Worm (Caenorhabditis elegans) whole organism, L2 larva: ENCODE measurements around the gene F10E9.4.
A peak's percentile ranks its signal among the peaks of the same experiment; 100 is the strongest.

ENCODE experiments used
- C34F6.9 ChIP-seq: fragments of 150-350 bp; optimal IDR thresholded peaks from 2 replicates; lab custom pipeline; 2014; ENCODE audit warnings: missing biosample characterization, missing genetic modification characterization
- F13H6.1 ChIP-seq: sonication (generic microtip); optimal IDR thresholded peaks from 2 replicates; lab custom pipeline; 2016; ENCODE audit warnings: missing genetic modification characterization, missing compliant biosample characterization
- R02D3.7 ChIP-seq: fragments of 150-350 bp; optimal IDR thresholded peaks from 2 replicates; lab custom pipeline; 2014; ENCODE audit warnings: missing biosample characterization, missing genetic modification characterization
- Y55F3AM.14 ChIP-seq: fragments of 200-800 bp; sonication (Bioruptor generic); optimal IDR thresholded peaks from 2 replicates; lab custom pipeline; 2018; ENCODE audit warnings: mild to moderate bottlenecking, missing genetic modification characterization, missing compliant biosample characterization
- ZK546.5 ChIP-seq: sonication (generic microtip); optimal IDR thresholded peaks from 2 replicates; lab custom pipeline; 2017; ENCODE audit warnings: missing biosample characterization, missing genetic modification characterization
- alr-1 ChIP-seq: fragments of 150-350 bp; optimal IDR thresholded peaks from 2 replicates; lab custom pipeline; 2014; ENCODE audit warnings: missing biosample characterization, missing genetic modification characterization
- aly-2 ChIP-seq: fragments of 150-350 bp; optimal IDR thresholded peaks from 2 replicates; lab custom pipeline; 2014; ENCODE audit warnings: missing biosample characterization, missing genetic modification characterization
- ama-1 ChIP-seq: fragments of 150-350 bp; optimal IDR thresholded peaks from 2 replicates; lab custom pipeline; 2018; ENCODE audit warnings: inconsistent platforms
- blmp-1 ChIP-seq: sonication (generic microtip); optimal IDR thresholded peaks from 2 replicates; lab custom pipeline; 2017; ENCODE audit warnings: missing genetic modification characterization, mild to moderate bottlenecking, missing compliant biosample characterization, antibody characterized with exemption, moderate library complexity; ENCODE audit not compliant: insufficient read depth
- ceh-16 ChIP-seq: fragments of 150-350 bp; optimal IDR thresholded peaks from 2 replicates; lab custom pipeline; 2014; ENCODE audit warnings: missing biosample characterization, missing genetic modification characterization
- ceh-82 ChIP-seq: fragments of 150-350 bp; optimal IDR thresholded peaks from 2 replicates; lab custom pipeline; 2014; ENCODE audit warnings: missing biosample characterization, missing genetic modification characterization
- crh-2 ChIP-seq: sonication (generic microtip); optimal IDR thresholded peaks from 2 replicates; lab custom pipeline; 2017; ENCODE audit warnings: missing biosample characterization, missing genetic modification characterization
- dmd-4 ChIP-seq: sonication (generic microtip); optimal IDR thresholded peaks from 2 replicates; lab custom pipeline; 2017; ENCODE audit warnings: missing biosample characterization, missing genetic modification characterization
- egl-27 ChIP-seq: sonication (generic microtip); optimal IDR thresholded peaks from 3 replicates; lab custom pipeline; 2017; ENCODE audit warnings: missing biosample characterization, missing genetic modification reagents, missing genetic modification characterization
- elt-1 ChIP-seq: fragments of 150-350 bp; optimal IDR thresholded peaks from 2 replicates; lab custom pipeline; 2014; ENCODE audit warnings: missing biosample characterization, missing genetic modification characterization
- fos-1 ChIP-seq: fragments of 150-350 bp; optimal IDR thresholded peaks from 2 replicates; lab custom pipeline; 2014; ENCODE audit warnings: missing biosample characterization, missing genetic modification characterization
- gmeb-1 ChIP-seq: fragments of 150-350 bp; optimal IDR thresholded peaks from 2 replicates; lab custom pipeline; 2014; ENCODE audit warnings: missing biosample characterization, missing genetic modification characterization
- lin-11 ChIP-seq: fragments of 150-350 bp; sonication (generic microtip); optimal IDR thresholded peaks from 2 replicates; lab custom pipeline; 2014; ENCODE audit warnings: missing biosample characterization, missing genetic modification characterization, inconsistent platforms, mixed read lengths
- lin-13 ChIP-seq: fragments of 150-350 bp; optimal IDR thresholded peaks from 2 replicates; lab custom pipeline; 2014; ENCODE audit warnings: missing biosample characterization, missing genetic modification reagents, missing genetic modification characterization
- lin-39 ChIP-seq: fragments of 150-350 bp; optimal IDR thresholded peaks from 2 replicates; lab custom pipeline; 2014; ENCODE audit warnings: missing biosample characterization, missing genetic modification reagents, missing genetic modification characterization
- lsy-2 ChIP-seq, 2 experiments: fragments of 150-350 bp in 1 of 2; sonication (generic microtip) in 1 of 2; optimal IDR thresholded peaks; 2 replicates each; lab custom pipeline; 2014 to 2017; ENCODE audit warnings: missing biosample characterization in 2 of 2, missing genetic modification characterization in 2 of 2
- mab-5 ChIP-seq: fragments of 150-350 bp; optimal IDR thresholded peaks from 2 replicates; lab custom pipeline; 2014; ENCODE audit warnings: missing biosample characterization, missing genetic modification characterization
- mbf-1 ChIP-seq: sonication (generic microtip); optimal IDR thresholded peaks from 2 replicates; lab custom pipeline; 2017; ENCODE audit warnings: missing biosample characterization, missing genetic modification characterization
- mdl-1 ChIP-seq, 2 experiments: fragments of 150-350 bp in 1 of 2; sonication (generic microtip) in 1 of 2; optimal IDR thresholded peaks; 2 replicates each; lab custom pipeline; 2017; ENCODE audit warnings: missing biosample characterization in 2 of 2, missing genetic modification characterization in 2 of 2
- nhr-10 ChIP-seq: sonication (generic microtip); optimal IDR thresholded peaks from 2 replicates; lab custom pipeline; 2017; ENCODE audit warnings: missing biosample characterization, missing genetic modification characterization
- nhr-11 ChIP-seq: fragments of 150-350 bp; optimal IDR thresholded peaks from 2 replicates; lab custom pipeline; 2014; ENCODE audit warnings: missing biosample characterization, missing genetic modification characterization
- nhr-12 ChIP-seq: fragments of 150-350 bp; optimal IDR thresholded peaks from 2 replicates; lab custom pipeline; 2014; ENCODE audit warnings: missing biosample characterization, missing genetic modification characterization
- nhr-129 ChIP-seq: fragments of 150-350 bp; optimal IDR thresholded peaks from 2 replicates; lab custom pipeline; 2014; ENCODE audit warnings: missing biosample characterization, missing genetic modification characterization
- nhr-21 ChIP-seq: fragments of 150-350 bp; optimal IDR thresholded peaks from 2 replicates; lab custom pipeline; 2014; ENCODE audit warnings: missing biosample characterization, missing genetic modification characterization
- nhr-23 ChIP-seq: fragments of 150-350 bp; optimal IDR thresholded peaks from 2 replicates; lab custom pipeline; 2014; ENCODE audit warnings: missing biosample characterization, missing genetic modification reagents, missing genetic modification characterization
- nhr-237 ChIP-seq: fragments of 150-350 bp; optimal IDR thresholded peaks from 2 replicates; lab custom pipeline; 2014; ENCODE audit warnings: missing biosample characterization, missing genetic modification characterization
- nhr-25 ChIP-seq: fragments of 150-350 bp; sonication (generic microtip); optimal IDR thresholded peaks from 3 replicates; lab custom pipeline; 2014; ENCODE audit warnings: missing biosample characterization, missing genetic modification characterization
- nhr-6 ChIP-seq: fragments of 150-350 bp; optimal IDR thresholded peaks from 2 replicates; lab custom pipeline; 2014; ENCODE audit warnings: missing biosample characterization, missing genetic modification characterization
- nhr-77 ChIP-seq: fragments of 150-350 bp; optimal IDR thresholded peaks from 2 replicates; lab custom pipeline; 2014; ENCODE audit warnings: missing biosample characterization, missing genetic modification characterization
- peb-1 ChIP-seq: fragments of 150-350 bp; optimal IDR thresholded peaks from 2 replicates; lab custom pipeline; 2014; ENCODE audit warnings: missing biosample characterization, missing genetic modification characterization
- sem-4 ChIP-seq: fragments of 150-350 bp; optimal IDR thresholded peaks from 2 replicates; lab custom pipeline; 2014; ENCODE audit warnings: missing biosample characterization, missing genetic modification reagents, missing genetic modification characterization
- skn-1 ChIP-seq: sonication (generic microtip); optimal IDR thresholded peaks from 2 replicates; lab custom pipeline; 2017; ENCODE audit warnings: missing biosample characterization, missing genetic modification characterization
- sma-3 ChIP-seq: sonication (generic microtip); optimal IDR thresholded peaks from 2 replicates; lab custom pipeline; 2016; ENCODE audit warnings: missing genetic modification reagents, missing genetic modification characterization, missing compliant biosample characterization
- sma-9 ChIP-seq, 2 experiments: fragments of 150-350 bp in 1 of 2; sonication (generic microtip) in 1 of 2; optimal IDR thresholded peaks; 2 replicates each; lab custom pipeline; 2014 to 2016; ENCODE audit warnings: missing genetic modification characterization in 2 of 2, mild to moderate bottlenecking in 1 of 2, missing biosample characterization in 1 of 2, missing compliant biosample characterization in 1 of 2, missing genetic modification reagents in 1 of 2, moderate library complexity in 1 of 2
- snpc-4 ChIP-seq: fragments of 150-350 bp; optimal IDR thresholded peaks from 2 replicates; lab custom pipeline; 2014; ENCODE audit warnings: missing biosample characterization, missing genetic modification characterization
- unc-39 ChIP-seq: fragments of 150-350 bp; optimal IDR thresholded peaks from 2 replicates; lab custom pipeline; 2014; ENCODE audit warnings: missing biosample characterization, missing genetic modification characterization
- unc-55 ChIP-seq: fragments of 150-350 bp; sonication (generic microtip); optimal IDR thresholded peaks from 3 replicates; lab custom pipeline; 2014; ENCODE audit warnings: missing biosample characterization, missing genetic modification reagents, missing genetic modification characterization
- unc-62 ChIP-seq: fragments of 150-350 bp; optimal IDR thresholded peaks from 2 replicates; lab custom pipeline; 2014; ENCODE audit warnings: missing biosample characterization, missing genetic modification reagents, missing genetic modification characterization
- zag-1 ChIP-seq: fragments of 150-350 bp; optimal IDR thresholded peaks from 2 replicates; lab custom pipeline; 2014; ENCODE audit warnings: missing biosample characterization, missing genetic modification characterization
- ztf-1 ChIP-seq: fragments of 200-800 bp; sonication (Bioruptor generic); conservative IDR thresholded peaks from 2 replicates; pipeline ENCODE4 v1.3.6; 2022; ENCODE audit warnings: missing genetic modification characterization, missing compliant biosample characterization
- ztf-11 ChIP-seq: sonication (generic microtip); optimal IDR thresholded peaks from 2 replicates; lab custom pipeline; 2017; ENCODE audit warnings: missing biosample characterization, missing genetic modification characterization
- ztf-4 ChIP-seq: fragments of 150-350 bp; optimal IDR thresholded peaks from 2 replicates; lab custom pipeline; 2014; ENCODE audit warnings: missing biosample characterization, missing genetic modification characterization

Gene F10E9.4

ce11 chrIII:8355462-8355815 lies 47.1 kb downstream of the F10E9.4 start:
- TF ChIP-seq unc-39 (no peak), nhr-23 (no peak), lin-39 (no peak), R02D3.7 (tag; lab: Kevin White, UChicago) (no peak), elt-1 (tag; lab: Kevin White, UChicago) (no peak), fos-1 (tag; lab: Kevin White, UChicago) (no peak), sem-4 (tag; lab: Kevin White, UChicago) (no peak), nhr-6 (tag; lab: Kevin White, UChicago) (no peak), lin-11 (tag; lab: Kevin White, UChicago) (no peak), ceh-82 (tag; lab: Kevin White, UChicago) (no peak), ztf-11 (no peak), peb-1 (tag; lab: Kevin White, UChicago) (no peak)

ce11 chrIII:8356407-8356881 lies 48.1 kb downstream of the F10E9.4 start:
- TF ChIP-seq F13H6.1 (tag; lab: Kevin White, UChicago) = peak; percentile 85
- peak; percentile 28 for TF ChIP-seq lin-11 (tag; lab: Kevin White, UChicago)
- peak; percentile 94 for TF ChIP-seq C34F6.9
- TF ChIP-seq unc-55 = peak; percentile 91
- TF ChIP-seq crh-2 (tag; lab: Kevin White, UChicago) = peak; percentile 91
- peak in 1 of 2 experiments; percentile 57 for TF ChIP-seq mdl-1 (tag; optimal IDR thresholded peaks at IDR 0.05; lab: Kevin White, UChicago)
- TF ChIP-seq lin-13 (GFP tag; lab: Kevin White, UChicago) = peak; percentile 71
- peak; percentile 48 for TF ChIP-seq blmp-1
- peak; percentile 92 for TF ChIP-seq nhr-129 (tag; lab: Kevin White, UChicago)
- TF ChIP-seq ztf-1 (GFP tag; lab: Robert Waterston, UW) = no peak
- peak; percentile 25 for TF ChIP-seq dmd-4 (tag; lab: Kevin White, UChicago)
- peak; percentile 75 for TF ChIP-seq ztf-4 (tag; lab: Kevin White, UChicago)
- TF ChIP-seq unc-39 = no peak
- peak; percentile 31 for TF ChIP-seq gmeb-1
- peak; percentile 51 for TF ChIP-seq zag-1
- TF ChIP-seq lsy-2 (tag; optimal IDR thresholded peaks at IDR 0.05; lab: Kevin White, UChicago) = peak; percentile 70 to 91
- TF ChIP-seq elt-1 (tag; lab: Kevin White, UChicago) = no peak
- no peak for TF ChIP-seq ceh-82 (tag; lab: Kevin White, UChicago)
- TF ChIP-seq ceh-16 = no peak
- peak; percentile 62 for TF ChIP-seq fos-1 (tag; lab: Kevin White, UChicago)
- no peak for TF ChIP-seq egl-27
- TF ChIP-seq mab-5 = peak; percentile 44
- no peak for TF ChIP-seq Y55F3AM.14 (GFP tag; lab: Kevin White, UChicago)
- TF ChIP-seq snpc-4 (tag; lab: Kevin White, UChicago) = peak; percentile 70
- no peak for TF ChIP-seq ama-1 (lab: Kevin White, UChicago)
- TF ChIP-seq nhr-21 = peak; percentile 56
- TF ChIP-seq sma-3 (GFP tag; lab: Kevin White, UChicago) = peak; percentile 66
- TF ChIP-seq alr-1 = no peak
- TF ChIP-seq skn-1 (tag; lab: Kevin White, UChicago) = peak; percentile 1
- no peak for TF ChIP-seq lin-39
- TF ChIP-seq sma-9 (GFP tag; optimal IDR thresholded peaks at IDR 0.05; lab: Kevin White, UChicago) = peak; percentile 75
- TF ChIP-seq sma-9 (tag; optimal IDR thresholded peaks at IDR 0.05; lab: Kevin White, UChicago) = no peak
- TF ChIP-seq nhr-25 (tag; lab: Kevin White, UChicago) = peak; percentile 67
- peak; percentile 85 for TF ChIP-seq nhr-6 (tag; lab: Kevin White, UChicago)
- no peak for TF ChIP-seq nhr-77 (tag; lab: Kevin White, UChicago)
- TF ChIP-seq nhr-12 = no peak
- no peak for TF ChIP-seq aly-2 (tag; lab: Kevin White, UChicago)
- peak; percentile 91 for TF ChIP-seq sem-4 (tag; lab: Kevin White, UChicago)

ce11 chrIII:8358213-8358672 lies 49.9 kb downstream of the F10E9.4 start, which contains the start of the genes R05D3.8 and rfp-1:
R05D3.8 (minus strand) TSS chrIII:8358327.
rfp-1 (plus strand) TSS chrIII:8358622.
- TF ChIP-seq nhr-23 (no peak), sma-9 (GFP tag; optimal IDR thresholded peaks at IDR 0.05; lab: Kevin White, UChicago) (peak; percentile 74), sma-9 (tag; optimal IDR thresholded peaks at IDR 0.05; lab: Kevin White, UChicago) (no peak), unc-55 (peak; percentile 92), ceh-82 (tag; lab: Kevin White, UChicago) (no peak), gmeb-1 (peak; percentile 85), alr-1 (no peak), ztf-4 (tag; lab: Kevin White, UChicago) (no peak), nhr-129 (tag; lab: Kevin White, UChicago) (peak; percentile 95), unc-39 (no peak), lin-11 (tag; lab: Kevin White, UChicago) (peak; percentile 63), crh-2 (tag; lab: Kevin White, UChicago) (peak; percentile 88), F13H6.1 (tag; lab: Kevin White, UChicago) (peak; percentile 44), R02D3.7 (tag; lab: Kevin White, UChicago) (peak; percentile 97), nhr-77 (tag; lab: Kevin White, UChicago) (no peak), peb-1 (tag; lab: Kevin White, UChicago) (no peak), nhr-12 (no peak), nhr-25 (tag; lab: Kevin White, UChicago) (peak; percentile 76), ama-1 (lab: Kevin White, UChicago) (peak; percentile 67), fos-1 (tag; lab: Kevin White, UChicago) (peak; percentile 72), egl-27 (peak; percentile 12), lsy-2 (tag; optimal IDR thresholded peaks at IDR 0.05; lab: Kevin White, UChicago) (peak; percentile 97 to 99), ztf-11 (no peak), nhr-10 (tag; lab: Kevin White, UChicago) (no peak), ZK546.5 (tag; lab: Kevin White, UChicago) (peak; percentile 44), mbf-1 (no peak), nhr-237 (no peak), ztf-1 (GFP tag; lab: Robert Waterston, UW) (no peak), nhr-11 (tag; lab: Kevin White, UChicago) (no peak), unc-62 (GFP tag; lab: Kevin White, UChicago) (no peak)
